Worm (Caenorhabditis elegans): Measurements from ENCODE around the gene Y76A2B.4.

ce11 chrIII:13555234-13555633, 8.7 kb upstream of the Y76A2B.4 start, which contains the start of gene scav-2:
- TF ChIP-seq ZK546.5 (tag; optimal IDR thresholded peaks at IDR 0.05) (no peak), nhr-28 (tag; optimal IDR thresholded peaks at IDR 0.05) (no peak), ceh-32 (tag; optimal IDR thresholded peaks at IDR 0.05; ENCODE audit: poor library complexity) (no peak), nhr-6 (tag; optimal IDR thresholded peaks at IDR 0.05) (no peak), ceh-82 (tag; optimal IDR thresholded peaks at IDR 0.05) (no peak), pha-4 (GFP tag; IDR thresholded peaks at IDR 0.05) (no peak), pha-4 (tag; optimal IDR thresholded peaks at IDR 0.05) (no peak), skn-1 (tag; optimal IDR thresholded peaks at IDR 0.05) (no peak), aly-2 (tag; optimal IDR thresholded peaks at IDR 0.05) (no peak)

Measured in whole organism, L4 larva.